Fruit fly (Drosophila melanogaster): ENCODE data around the gene ArgRS.

dm6 chrX:15804790-15805189, 39.2 kb downstream of the ArgRS start:
- TF ChIP-seq CG32121 (GFP tag; IDR thresholded peaks at IDR 0.05) (no peak), EcR (GFP tag; optimal IDR thresholded peaks at IDR 0.05) (no peak), CG4496 (GFP tag; IDR thresholded peaks at IDR 0.05) (peak; percentile 65; the same call in 1 of the 3 replicates), gl (tag; optimal IDR thresholded peaks at IDR 0.05) (no peak), CG14655 (GFP tag; optimal IDR thresholded peaks at IDR 0.05) (peak; percentile 48), CG15710 (tag; optimal IDR thresholded peaks at IDR 0.05) (peak; percentile 17)

All from whole organism, pupa.